Fruit fly (Drosophila melanogaster) S2 (cell line): ENCODE measurements around the gene CG14402.

ENCODE experiments used
- CG8478 ChIP-seq: fragments of >200 bp; optimal IDR thresholded peaks from 2 replicates; lab custom pipeline; 2018
- CTCF ChIP-seq, 2 experiments: fragments of >200 bp; optimal IDR thresholded peaks; 2 replicates each; lab custom pipeline; 2018

The CG14402 gene

DNA sequence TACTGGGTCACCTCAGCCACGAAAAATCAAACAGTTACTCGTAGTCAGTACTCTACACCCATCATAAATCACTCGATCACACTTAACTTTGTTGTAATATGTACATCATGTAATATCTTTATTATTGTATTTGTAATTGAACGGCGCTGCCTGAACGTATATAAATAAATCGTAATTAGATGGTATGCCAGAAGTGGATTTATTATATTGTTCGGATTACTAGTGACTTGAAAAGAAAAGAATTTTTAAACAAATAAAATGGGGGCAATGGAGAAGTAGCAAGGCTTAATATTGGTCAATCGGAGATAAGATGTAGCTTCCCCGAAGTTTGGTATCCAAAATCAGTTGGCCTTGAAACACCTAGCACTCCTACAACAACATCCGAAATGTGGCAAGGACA lies at the start of gene CG14402:
Gene CG14402, plus strand, starts transcription at position 301 of the 400 bp plus-strand sequence.
- TF ChIP-seq CTCF (optimal IDR thresholded peaks at IDR 0.05; lab: Kevin White, UChicago) = no peak
- TF ChIP-seq CG8478 (lab: Kevin White, UChicago) = no peak

DNA sequence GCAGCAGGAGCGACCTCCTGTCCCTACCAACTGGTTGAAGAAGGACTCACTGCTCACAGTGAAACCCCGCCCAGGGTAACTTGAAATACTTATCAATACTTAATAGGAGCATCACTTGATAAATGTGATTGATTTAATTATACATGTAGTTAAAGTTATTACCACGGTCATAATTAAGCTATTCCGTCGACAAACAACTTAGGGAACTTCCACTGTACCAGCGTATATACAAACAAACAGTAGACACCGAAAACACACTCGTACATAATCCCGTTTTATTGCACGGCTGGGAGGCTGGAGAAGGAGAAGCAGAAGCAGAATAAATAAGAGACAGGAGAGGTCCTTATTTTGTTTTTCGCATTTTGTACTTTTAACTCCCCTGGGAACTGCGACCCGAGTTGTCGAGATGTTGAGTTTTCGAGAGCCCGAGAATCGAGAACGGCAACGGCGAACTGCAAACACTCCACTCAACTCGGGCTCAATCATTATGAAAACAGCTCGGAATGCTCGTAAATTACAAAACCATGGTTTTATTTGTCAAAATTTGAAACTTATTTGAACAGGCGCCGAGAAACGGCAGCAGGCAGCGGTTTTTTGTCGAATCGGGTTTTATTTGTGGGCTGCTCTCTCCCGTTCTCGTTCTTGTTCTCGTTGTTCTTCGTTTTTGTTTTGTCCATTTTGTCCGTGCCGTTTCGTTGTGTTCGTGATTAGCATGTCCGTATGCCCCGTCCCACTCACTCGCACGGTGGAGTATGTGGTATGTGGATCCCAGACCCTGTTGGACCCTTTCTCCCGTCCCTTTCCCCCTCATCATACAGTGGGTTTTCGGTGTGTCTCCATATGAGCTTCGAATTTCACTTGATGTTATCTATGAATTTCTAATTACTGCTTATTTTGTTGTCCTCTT lies 48.9 kb upstream of the CG14402 start:
- TF ChIP-seq CTCF (optimal IDR thresholded peaks at IDR 0.05; lab: Kevin White, UChicago) = no peak
- no peak for TF ChIP-seq CG8478 (lab: Kevin White, UChicago)

DNA sequence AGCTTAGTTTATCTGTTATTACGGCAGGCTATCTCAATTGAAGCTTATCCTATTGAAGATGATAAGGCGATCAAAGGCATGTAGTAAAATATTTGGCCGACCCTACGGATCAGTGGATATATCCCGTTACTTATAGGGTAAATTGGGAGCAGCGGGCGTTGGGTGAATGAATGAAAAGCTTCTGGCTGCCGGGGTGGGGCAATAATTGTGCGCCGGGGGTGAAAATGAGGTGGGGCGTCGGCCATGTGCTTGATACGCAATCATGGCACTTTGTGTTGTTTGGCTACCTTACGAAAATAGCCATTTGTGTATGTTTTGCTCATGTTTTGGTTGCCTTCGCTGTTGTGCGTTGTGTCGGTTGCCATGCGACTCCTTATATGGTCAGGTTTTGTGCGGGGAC lies 47.3 kb upstream of the CG14402 start:
- TF ChIP-seq CTCF (optimal IDR thresholded peaks at IDR 0.05; lab: Kevin White, UChicago) (no peak), CG8478 (lab: Kevin White, UChicago) (no peak)

DNA sequence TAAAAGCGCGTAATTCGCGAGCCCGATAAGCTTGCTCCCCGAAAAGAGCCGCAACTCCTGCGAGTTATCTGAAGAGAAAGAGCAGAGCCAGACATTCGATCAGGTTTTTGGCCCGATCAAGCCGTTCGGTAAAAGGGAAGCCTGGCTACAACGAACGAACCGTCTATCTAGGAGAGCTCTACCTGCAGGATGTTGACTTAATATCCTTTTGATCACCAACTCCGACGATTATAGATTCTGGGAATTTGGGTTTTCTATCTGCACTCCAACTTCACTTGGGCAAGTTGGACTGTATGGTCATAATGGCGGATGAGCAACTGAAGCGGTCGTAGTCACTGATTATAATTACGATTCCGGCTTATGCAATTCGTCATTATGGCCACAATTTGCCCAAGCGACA lies 46.9 kb upstream of the CG14402 start:
- TF ChIP-seq CTCF (optimal IDR thresholded peaks at IDR 0.05; lab: Kevin White, UChicago) (no peak), CG8478 (lab: Kevin White, UChicago) (no peak)

DNA sequence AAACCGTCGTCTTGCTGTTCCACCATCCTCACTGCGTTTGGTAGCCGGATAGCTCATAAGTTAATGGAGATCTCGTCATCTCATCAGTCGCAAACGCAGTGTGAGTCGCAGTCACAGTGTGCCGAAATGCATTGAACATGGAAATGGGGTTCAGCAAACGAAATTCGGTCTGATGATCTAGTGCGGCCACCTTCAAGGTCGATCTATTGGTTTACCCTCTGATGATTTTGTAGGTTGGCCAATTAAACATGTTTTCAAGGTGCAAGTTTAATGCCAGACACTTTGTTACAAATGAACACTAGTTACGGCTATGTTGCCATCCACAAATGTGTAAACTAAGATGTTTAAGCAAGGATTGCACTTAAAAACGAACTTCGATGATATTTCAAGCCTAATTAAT lies 46.3 kb upstream of the CG14402 start:
- TF ChIP-seq CG8478 (lab: Kevin White, UChicago) = no peak

DNA sequence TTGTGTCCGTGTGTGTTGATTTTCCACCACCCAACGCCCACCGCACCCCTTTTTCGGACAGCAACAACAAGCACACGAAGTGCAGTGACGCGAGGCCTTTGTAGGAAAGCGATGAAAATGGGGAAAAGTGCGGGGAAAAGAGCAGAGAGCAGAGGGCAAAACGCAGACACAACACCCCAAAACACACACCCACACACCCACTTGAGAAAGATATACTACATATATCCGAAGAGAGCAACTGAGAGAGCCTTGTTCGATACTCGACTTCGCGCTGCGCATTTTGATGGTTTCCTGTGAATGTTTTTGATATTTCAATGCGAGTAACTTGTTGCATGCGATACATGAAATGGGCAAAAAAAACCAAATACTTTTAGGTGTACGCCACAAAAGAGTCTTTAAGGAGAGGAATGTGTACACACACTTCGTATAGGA lies 45.4 kb upstream of the CG14402 start:
- TF ChIP-seq CG8478 (lab: Kevin White, UChicago) (no peak), CTCF (optimal IDR thresholded peaks at IDR 0.05; lab: Kevin White, UChicago) (no peak)

DNA sequence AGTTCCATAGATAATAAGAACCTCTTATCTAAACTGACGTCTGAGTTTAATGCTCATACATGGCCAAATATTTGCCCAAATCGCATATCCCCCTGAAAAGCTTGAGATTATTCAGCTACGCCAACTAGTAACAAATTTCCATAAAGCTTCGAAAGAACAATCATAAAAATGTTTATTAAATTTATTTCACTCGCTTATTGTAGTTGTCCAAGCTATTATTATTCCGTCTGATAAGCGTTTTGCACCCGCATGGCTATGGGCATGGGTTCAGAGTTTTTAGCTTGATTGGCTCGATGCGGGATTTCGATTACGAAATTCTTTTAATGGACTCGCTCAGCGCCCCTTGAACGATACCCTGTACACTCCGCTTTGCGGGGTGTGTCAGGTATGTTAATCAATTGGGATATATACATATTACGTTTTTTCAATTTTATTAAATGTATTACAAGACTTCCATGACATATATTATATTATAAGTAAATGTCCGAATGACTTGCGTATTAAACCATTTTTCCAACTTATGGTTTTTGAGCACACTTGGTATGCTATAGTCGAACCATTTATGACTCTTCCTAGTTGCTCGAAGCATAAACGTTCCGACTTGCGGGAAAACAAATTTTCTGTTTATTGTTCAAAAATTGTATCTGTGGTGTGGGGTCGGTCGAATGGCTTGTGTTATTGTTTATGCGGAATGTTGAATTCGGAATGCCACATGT lies 43.3 kb upstream of the CG14402 start:
- TF ChIP-seq CTCF (optimal IDR thresholded peaks at IDR 0.05; lab: Kevin White, UChicago) (no peak), CG8478 (lab: Kevin White, UChicago) (no peak)

DNA sequence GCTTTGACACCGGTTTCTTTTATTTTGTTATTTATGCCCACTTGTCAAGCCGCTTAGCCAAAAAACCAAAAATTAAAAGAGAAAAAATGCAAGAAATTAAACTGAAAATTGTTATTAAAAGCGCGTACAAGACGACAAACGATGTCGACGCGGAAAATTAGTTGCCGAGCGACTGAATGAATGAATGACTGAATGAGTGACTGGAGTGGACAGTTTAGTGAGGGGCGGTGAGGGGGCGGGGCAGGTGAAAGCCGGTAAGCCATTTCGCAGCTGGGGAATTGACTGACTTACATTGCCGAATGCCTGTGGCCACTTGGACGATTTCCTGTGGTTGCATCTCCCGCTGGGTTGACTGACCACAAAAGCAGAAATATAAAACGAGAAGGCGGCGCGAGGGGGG lies 42.5 kb upstream of the CG14402 start:
- TF ChIP-seq CTCF (optimal IDR thresholded peaks at IDR 0.05; lab: Kevin White, UChicago) (no peak), CG8478 (lab: Kevin White, UChicago) (no peak)

DNA sequence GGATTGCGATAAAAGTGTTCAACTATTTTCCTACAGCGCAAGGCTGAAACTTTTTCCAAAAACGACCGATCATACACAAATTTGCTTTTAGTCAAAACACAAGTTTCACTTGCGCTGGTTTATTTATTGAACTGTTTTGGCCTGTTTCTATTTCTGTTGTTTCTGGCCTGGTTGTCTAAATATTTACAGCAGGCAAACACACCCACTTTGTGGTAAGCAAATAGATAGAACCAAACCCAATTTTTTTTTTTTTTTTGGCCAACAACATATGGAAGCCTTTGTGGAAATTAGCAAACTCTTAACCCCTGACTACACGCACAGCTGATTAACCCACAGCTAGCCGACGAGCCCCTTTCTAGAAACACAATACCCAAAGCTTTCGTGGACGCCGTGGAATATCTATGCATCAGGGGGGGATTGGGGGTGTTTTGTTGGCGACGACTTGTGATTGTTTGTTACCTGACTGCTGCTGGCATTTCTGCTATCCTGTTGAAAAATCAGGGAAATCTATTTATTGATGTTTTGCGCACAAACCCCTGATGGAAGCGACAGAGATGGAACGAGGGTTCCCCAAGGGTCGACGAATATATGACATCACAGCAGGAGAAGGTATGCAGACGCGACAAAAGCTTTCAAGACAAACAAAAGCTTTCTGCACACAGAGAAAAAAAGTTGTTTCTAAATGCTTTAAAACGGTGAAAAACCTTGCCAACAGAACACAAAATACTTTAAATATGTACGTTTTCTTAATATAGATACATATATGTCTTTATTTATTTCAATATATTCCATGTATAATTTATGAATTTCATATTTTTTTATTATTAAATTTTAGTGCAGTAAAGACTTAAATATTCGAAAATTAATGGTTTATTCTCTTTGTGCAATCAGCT lies 41.2 kb upstream of the CG14402 start:
- TF ChIP-seq CTCF (optimal IDR thresholded peaks at IDR 0.05; lab: Kevin White, UChicago) = no peak
- no peak for TF ChIP-seq CG8478 (lab: Kevin White, UChicago)

DNA sequence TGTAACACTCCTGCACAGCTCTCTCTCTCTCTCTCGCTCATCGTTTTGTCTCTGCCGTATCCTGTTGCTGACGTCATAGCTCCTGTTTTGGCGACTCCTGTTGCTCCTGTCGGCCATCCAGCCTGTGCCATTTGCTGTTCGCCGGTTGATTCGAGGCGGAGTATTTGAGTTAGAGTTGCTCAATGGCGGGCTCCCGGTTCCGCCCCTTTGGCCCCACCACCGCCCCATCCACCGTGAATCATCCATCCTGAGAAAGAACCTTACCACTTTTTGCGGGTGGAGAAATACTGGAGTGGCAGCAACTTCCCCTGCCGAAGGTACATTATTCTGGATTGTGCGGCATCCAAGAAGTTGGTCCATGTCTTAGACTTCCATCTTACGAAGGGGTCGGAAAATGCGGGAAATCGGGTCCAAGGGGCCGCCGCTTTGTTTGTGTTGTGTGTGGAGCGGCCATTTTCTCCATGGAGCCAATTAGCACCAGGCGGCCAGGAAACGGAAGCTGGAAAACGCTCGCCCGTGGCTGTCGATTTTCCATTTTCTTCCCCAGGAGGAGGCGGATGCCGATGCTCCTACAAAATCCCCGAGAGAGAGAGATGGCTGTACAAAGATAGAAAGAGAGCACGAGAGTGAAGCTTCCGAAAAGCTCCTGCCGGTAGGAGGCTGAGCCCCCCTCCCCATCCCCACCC lies 40.4 kb upstream of the CG14402 start:
- TF ChIP-seq CG8478 (lab: Kevin White, UChicago) (no peak), CTCF (optimal IDR thresholded peaks at IDR 0.05; lab: Kevin White, UChicago) (no peak)

DNA sequence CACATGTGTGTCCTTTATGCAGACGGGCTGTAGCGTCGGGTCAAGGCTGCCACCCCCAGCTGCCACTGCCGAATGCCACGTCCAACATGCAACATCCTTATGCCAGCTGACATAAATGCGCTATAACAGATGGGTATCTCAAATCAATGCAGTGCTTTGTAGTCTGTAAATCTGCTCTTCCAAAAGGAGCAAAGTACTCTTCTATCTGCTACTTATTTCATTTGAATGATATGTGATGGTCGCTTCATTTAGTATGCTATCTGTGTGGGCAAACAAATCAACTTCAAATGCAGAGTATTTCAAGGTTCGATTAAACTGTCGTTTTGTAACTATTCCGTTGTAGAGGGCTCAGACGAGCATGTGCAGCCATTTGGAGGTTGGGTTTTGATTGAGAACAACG lies 39.9 kb upstream of the CG14402 start:
- no peak for TF ChIP-seq CG8478 (lab: Kevin White, UChicago)

DNA sequence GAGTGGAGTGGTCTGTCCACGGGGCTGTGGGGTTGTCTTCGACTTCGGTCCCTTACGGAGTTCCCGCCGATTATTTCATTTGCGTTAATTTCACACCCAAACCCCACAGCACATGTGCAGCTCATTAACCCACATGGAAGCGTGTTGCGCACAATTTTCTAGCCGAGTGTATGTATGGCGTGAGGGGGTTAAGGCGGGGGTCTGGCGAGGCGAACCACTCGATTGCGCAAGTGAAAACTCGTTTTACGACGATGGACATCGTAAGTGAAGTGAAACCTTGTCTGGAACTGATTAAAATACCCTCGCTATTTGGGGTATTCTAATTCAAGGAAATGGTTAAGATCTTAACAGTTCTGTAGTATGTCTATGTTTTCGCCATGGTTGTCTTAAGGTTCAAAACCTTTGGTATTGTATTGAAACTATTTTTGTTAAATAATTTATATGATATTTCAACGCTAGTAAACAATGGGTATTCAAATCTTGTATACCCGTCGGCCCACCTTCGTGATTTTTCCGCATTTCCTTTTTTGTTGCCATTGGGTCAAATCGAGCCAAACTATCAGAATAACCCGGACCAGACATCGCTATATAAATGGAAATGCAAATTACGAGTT lies 38.0 kb upstream of the CG14402 start:
- no peak for TF ChIP-seq CG8478 (lab: Kevin White, UChicago)
- TF ChIP-seq CTCF (optimal IDR thresholded peaks at IDR 0.05; lab: Kevin White, UChicago) = no peak

DNA sequence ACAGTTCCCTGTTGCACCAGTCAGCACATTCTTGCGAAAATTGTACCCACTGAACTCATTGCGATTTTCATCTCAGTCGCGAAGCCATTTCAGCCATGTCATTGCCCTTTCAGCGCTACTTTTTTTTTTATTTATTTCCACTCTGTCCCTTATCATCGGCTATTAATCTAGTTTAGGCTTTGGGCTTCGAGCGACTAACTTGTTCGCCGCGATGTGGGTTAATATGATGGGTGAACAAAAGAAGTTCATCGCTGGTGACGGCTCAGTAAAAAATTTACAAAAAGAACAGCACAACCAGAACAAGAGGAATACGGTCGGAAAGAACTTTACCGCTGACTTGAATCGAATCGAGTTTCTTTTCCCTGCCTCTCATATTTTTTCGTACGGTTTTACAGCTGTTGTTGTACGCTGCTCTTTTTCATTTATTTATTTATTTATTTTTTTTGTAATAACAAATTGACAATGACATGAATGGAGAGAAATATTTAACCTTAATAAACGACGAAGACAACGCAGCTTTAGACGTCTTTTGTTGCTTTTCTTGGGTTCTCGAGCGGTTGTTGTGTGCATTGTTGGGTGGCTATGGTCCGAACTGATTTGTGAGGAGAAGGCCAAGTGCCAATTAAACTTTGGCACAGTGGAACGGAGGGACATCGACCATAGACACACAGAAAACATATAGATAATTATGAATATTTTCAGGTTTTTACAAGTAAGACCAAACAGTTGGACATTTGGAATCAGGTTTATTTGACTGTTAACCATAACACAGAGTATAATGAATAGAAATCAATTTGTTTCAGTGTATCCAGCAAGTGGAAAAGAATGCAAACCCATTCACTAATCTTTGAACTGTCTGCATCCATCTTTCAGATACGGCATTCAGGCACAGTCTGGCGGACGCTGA lies 36.6 kb upstream of the CG14402 start:
- TF ChIP-seq CTCF (optimal IDR thresholded peaks at IDR 0.05; lab: Kevin White, UChicago) (no peak), CG8478 (lab: Kevin White, UChicago) (no peak)
